Worm (Caenorhabditis elegans) whole organism, young adult: ENCODE data around the gene clec-261.
A peak's percentile ranks its signal among the peaks of the same experiment; 100 is the strongest.

Experiments used
- B0019.2 ChIP-seq: fragments of 200-800 bp; sonication (Bioruptor generic); conservative IDR thresholded peaks from 2 replicates; pipeline ENCODE4 v1.3.6; 2022; ENCODE audit warnings: missing genetic modification reagents, missing genetic modification characterization, missing compliant biosample characterization
- B0336.3 ChIP-seq: fragments of 200-800 bp; sonication (Bioruptor generic); IDR thresholded peaks from 2 replicates; pipeline ENCODE4 v1.3.6; 2022; ENCODE audit warnings: missing genetic modification characterization, missing compliant biosample characterization
- C06A6.2 ChIP-seq: fragments of 200-800 bp; sonication (Bioruptor generic); conservative IDR thresholded peaks from 2 replicates; pipeline ENCODE4 v1.3.6; 2022; ENCODE audit warnings: missing genetic modification characterization, missing compliant biosample characterization
- C17E4.6 ChIP-seq: fragments of 200-800 bp; sonication (Bioruptor generic); IDR thresholded peaks from 2 replicates; pipeline ENCODE4 v1.3.6; 2022; ENCODE audit warnings: missing genetic modification reagents, missing genetic modification characterization, missing compliant biosample characterization
- D2030.7 ChIP-seq: fragments of 200-800 bp; sonication (Bioruptor generic); IDR thresholded peaks from 2 replicates; pipeline ENCODE4 v1.3.6; 2022; ENCODE audit warnings: missing genetic modification reagents, missing genetic modification characterization, missing compliant biosample characterization
- F23B12.7 ChIP-seq: sonication (generic microtip); optimal IDR thresholded peaks from 2 replicates; lab custom pipeline; 2017; ENCODE audit warnings: missing genetic modification characterization, mild to moderate bottlenecking, missing compliant biosample characterization, antibody characterized with exemption, moderate library complexity; ENCODE audit not compliant: insufficient read depth
- F33H1.4 ChIP-seq: fragments of 200-800 bp; sonication (Bioruptor generic); IDR thresholded peaks from 2 replicates; pipeline ENCODE4 v1.3.6; 2022; ENCODE audit warnings: missing genetic modification reagents, missing genetic modification characterization, missing compliant biosample characterization
- Y79H2A.3 ChIP-seq: fragments of 200-800 bp; sonication (Bioruptor generic); conservative IDR thresholded peaks from 2 replicates; pipeline ENCODE4 v1.3.6; 2022; ENCODE audit warnings: missing genetic modification reagents, missing genetic modification characterization, missing compliant biosample characterization
- Y95B8A.8 ChIP-seq: fragments of 200-800 bp; sonication (Bioruptor generic); IDR thresholded peaks from 2 replicates; pipeline ENCODE4 v1.3.6; 2022; ENCODE audit warnings: missing genetic modification reagents, missing genetic modification characterization, missing compliant biosample characterization
- aptf-3 ChIP-seq: fragments of 200-800 bp; sonication (Bioruptor generic); IDR thresholded peaks from 2 replicates; pipeline ENCODE4 v1.3.6; 2022; ENCODE audit warnings: missing genetic modification characterization, missing compliant biosample characterization
- atf-7 ChIP-seq: sonication (generic microtip); optimal IDR thresholded peaks from 2 replicates; lab custom pipeline; 2017; ENCODE audit warnings: mild to moderate bottlenecking, missing genetic modification characterization, missing compliant biosample characterization
- athp-1 ChIP-seq: sonication (generic microtip); optimal IDR thresholded peaks from 2 replicates; lab custom pipeline; 2017; ENCODE audit warnings: mild to moderate bottlenecking, missing genetic modification characterization, missing compliant biosample characterization
- attf-6 ChIP-seq: fragments of 200-800 bp; sonication (Bioruptor generic); IDR thresholded peaks from 2 replicates; pipeline ENCODE4 v1.3.6; 2022; ENCODE audit warnings: missing genetic modification reagents, missing genetic modification characterization, missing compliant biosample characterization
- cebp-2 ChIP-seq: fragments of 200-800 bp; sonication (Bioruptor generic); IDR thresholded peaks from 2 replicates; pipeline ENCODE4 v1.3.6; 2022; ENCODE audit warnings: missing genetic modification characterization, missing compliant biosample characterization
- ceh-100 ChIP-seq: fragments of 200-800 bp; sonication (Bioruptor generic); IDR thresholded peaks from 2 replicates; pipeline ENCODE4 v1.3.6; 2022; ENCODE audit warnings: missing genetic modification reagents, missing genetic modification characterization, missing compliant biosample characterization
- ceh-27 ChIP-seq: fragments of 200-800 bp; sonication (Bioruptor generic); optimal IDR thresholded peaks from 2 replicates; lab custom pipeline; 2018; ENCODE audit warnings: mild to moderate bottlenecking, missing genetic modification characterization, moderate library complexity, missing compliant biosample characterization
- ceh-40 ChIP-seq: fragments of 200-800 bp; sonication (Bioruptor generic); IDR thresholded peaks from 2 replicates; pipeline ENCODE4 v1.3.6; 2022; ENCODE audit warnings: missing genetic modification characterization, missing compliant biosample characterization
- ceh-79 ChIP-seq: sonication (generic microtip); optimal IDR thresholded peaks from 2 replicates; lab custom pipeline; 2017; ENCODE audit warnings: mild to moderate bottlenecking, missing genetic modification characterization, missing compliant biosample characterization
- chd-7 ChIP-seq: sonication (generic microtip); optimal IDR thresholded peaks from 2 replicates; lab custom pipeline; 2016; ENCODE audit warnings: mild to moderate bottlenecking, missing genetic modification characterization, moderate library complexity, missing compliant biosample characterization
- dox-1 ChIP-seq: fragments of 200-800 bp; sonication (Bioruptor generic); IDR thresholded peaks from 2 replicates; pipeline ENCODE4 v1.3.6; 2022; ENCODE audit warnings: missing genetic modification reagents, missing genetic modification characterization, missing compliant biosample characterization
- dpl-1 ChIP-seq: fragments of 150-350 bp; optimal IDR thresholded peaks from 2 replicates; lab custom pipeline; 2014; ENCODE audit warnings: missing biosample characterization, missing genetic modification reagents, missing genetic modification characterization
- gei-17 ChIP-seq: fragments of 200-800 bp; sonication (Bioruptor generic); optimal IDR thresholded peaks from 2 replicates; lab custom pipeline; 2018; ENCODE audit warnings: mild to moderate bottlenecking, missing genetic modification characterization, missing compliant biosample characterization
- hlh-12 ChIP-seq: sonication (generic microtip); optimal IDR thresholded peaks from 2 replicates; lab custom pipeline; 2016; ENCODE audit warnings: missing genetic modification characterization, missing compliant biosample characterization
- hsf-1 ChIP-seq: fragments of 200-800 bp; sonication (Bioruptor generic); IDR thresholded peaks from 2 replicates; pipeline ENCODE4 v1.3.6; 2022; ENCODE audit warnings: missing genetic modification reagents, missing genetic modification characterization, missing compliant biosample characterization
- lag-1 ChIP-seq: fragments of 200-800 bp; sonication (Bioruptor generic); IDR thresholded peaks from 2 replicates; pipeline ENCODE4 v1.3.6; 2022; ENCODE audit warnings: missing genetic modification reagents, missing genetic modification characterization, missing compliant biosample characterization
- lin-26 ChIP-seq: fragments of 200-800 bp; sonication (Bioruptor generic); IDR thresholded peaks from 2 replicates; pipeline ENCODE4 v1.3.6; 2022; ENCODE audit warnings: missing genetic modification reagents, missing genetic modification characterization, missing compliant biosample characterization
- lin-54 ChIP-seq: fragments of 200-800 bp; sonication (Bioruptor generic); optimal IDR thresholded peaks from 2 replicates; lab custom pipeline; 2018; ENCODE audit warnings: mild to moderate bottlenecking, missing genetic modification characterization, missing compliant biosample characterization
- lsl-1 ChIP-seq: fragments of 200-800 bp; sonication (Bioruptor generic); optimal IDR thresholded peaks from 2 replicates; lab custom pipeline; 2018; ENCODE audit warnings: mild to moderate bottlenecking, missing genetic modification characterization, moderate library complexity, missing compliant biosample characterization
- madf-10 ChIP-seq: sonication (generic microtip); optimal IDR thresholded peaks from 2 replicates; lab custom pipeline; 2016; ENCODE audit warnings: mild to moderate bottlenecking, missing genetic modification characterization, missing compliant biosample characterization
- madf-3 ChIP-seq: fragments of 200-800 bp; sonication (Bioruptor generic); IDR thresholded peaks from 2 replicates; pipeline ENCODE4 v1.3.6; 2022; ENCODE audit warnings: missing genetic modification reagents, missing genetic modification characterization, missing compliant biosample characterization
- mel-28 ChIP-seq: sonication (generic microtip); optimal IDR thresholded peaks from 2 replicates; lab custom pipeline; 2016; ENCODE audit warnings: borderline replicate concordance, mild to moderate bottlenecking, missing genetic modification characterization, missing compliant biosample characterization
- mxl-1 ChIP-seq: sonication (generic microtip); optimal IDR thresholded peaks from 2 replicates; lab custom pipeline; 2016; ENCODE audit warnings: missing genetic modification characterization, missing compliant biosample characterization
- nfya-2 ChIP-seq: fragments of 200-800 bp; sonication (Bioruptor generic); IDR thresholded peaks from 2 replicates; pipeline ENCODE4 v1.3.6; 2022; ENCODE audit warnings: missing genetic modification reagents, missing genetic modification characterization, missing compliant biosample characterization
- nfyb-1 ChIP-seq: fragments of 200-800 bp; sonication (Bioruptor generic); IDR thresholded peaks from 2 replicates; pipeline ENCODE4 v1.3.6; 2022; ENCODE audit warnings: missing genetic modification reagents, missing genetic modification characterization, missing compliant biosample characterization
- nhr-27 ChIP-seq: fragments of 200-800 bp; sonication (Bioruptor generic); optimal IDR thresholded peaks from 2 replicates; lab custom pipeline; 2018; ENCODE audit warnings: mild to moderate bottlenecking, missing genetic modification characterization, moderate library complexity, missing compliant biosample characterization
- nhr-90 ChIP-seq: sonication (generic microtip); optimal IDR thresholded peaks from 2 replicates; lab custom pipeline; 2016; ENCODE audit warnings: missing genotype, mild to moderate bottlenecking, missing genetic modification characterization, missing compliant biosample characterization
- rcor-1 ChIP-seq: fragments of 200-800 bp; sonication (Bioruptor generic); IDR thresholded peaks from 2 replicates; pipeline ENCODE4 v1.3.6; 2022; ENCODE audit warnings: missing genetic modification reagents, missing genetic modification characterization, missing compliant biosample characterization
- sea-2 ChIP-seq: fragments of 200-800 bp; sonication (Bioruptor generic); IDR thresholded peaks from 2 replicates; pipeline ENCODE4 v1.3.6; 2022; ENCODE audit warnings: missing genetic modification characterization, missing compliant biosample characterization
- snpc-4 ChIP-seq, 5 experiments: fragments of 150-350 bp in 1 of 5; sonication (generic microtip) in 4 of 5; optimal IDR thresholded peaks; 2 replicates each; lab custom pipeline; 2014 to 2018; ENCODE audit warnings: missing genetic modification characterization in 5 of 5, missing biosample characterization in 3 of 5, antibody characterized with exemption in 2 of 5, mild to moderate bottlenecking in 2 of 5, missing compliant biosample characterization in 2 of 5, missing genotype in 2 of 5, moderate library complexity in 2 of 5, missing genetic modification reagents in 1 of 5
- somi-1 ChIP-seq: fragments of 200-800 bp; sonication (Bioruptor generic); optimal IDR thresholded peaks from 2 replicates; lab custom pipeline; 2018; ENCODE audit warnings: mild to moderate bottlenecking, missing genetic modification characterization, missing compliant biosample characterization
- tbp1 ChIP-seq: fragments of 200-800 bp; sonication (Bioruptor generic); optimal IDR thresholded peaks from 2 replicates; lab custom pipeline; 2018; ENCODE audit warnings: mild to moderate bottlenecking, missing genetic modification characterization, missing compliant biosample characterization
- tbx-9 ChIP-seq: sonication (generic microtip); optimal IDR thresholded peaks from 2 replicates; lab custom pipeline; 2016; ENCODE audit warnings: borderline replicate concordance, missing genetic modification characterization, inconsistent platforms, missing compliant biosample characterization
- tlf-1 ChIP-seq: fragments of 200-800 bp; sonication (Bioruptor generic); optimal IDR thresholded peaks from 2 replicates; lab custom pipeline; 2018; ENCODE audit warnings: mild to moderate bottlenecking, missing genetic modification characterization, missing compliant biosample characterization
- xnd-1 ChIP-seq: sonication (generic microtip); optimal IDR thresholded peaks from 2 replicates; lab custom pipeline; 2016; ENCODE audit warnings: missing genotype, missing genetic modification reagents, missing genetic modification characterization, missing compliant biosample characterization
- ztf-22 ChIP-seq: fragments of 200-800 bp; sonication (Bioruptor generic); optimal IDR thresholded peaks from 2 replicates; lab custom pipeline; 2018; ENCODE audit warnings: mild to moderate bottlenecking, missing genetic modification characterization, moderate library complexity, missing compliant biosample characterization
- ztf-25 ChIP-seq: fragments of 200-800 bp; sonication (Bioruptor generic); IDR thresholded peaks from 2 replicates; pipeline ENCODE4 v1.3.6; 2022; ENCODE audit warnings: missing genetic modification reagents, missing genetic modification characterization, missing compliant biosample characterization
- ztf-26 ChIP-seq: sonication (generic microtip); optimal IDR thresholded peaks from 2 replicates; lab custom pipeline; 2017; ENCODE audit warnings: missing genetic modification characterization, missing compliant biosample characterization
- ztf-3 ChIP-seq: fragments of 200-800 bp; sonication (Bioruptor generic); optimal IDR thresholded peaks from 2 replicates; lab custom pipeline; 2018; ENCODE audit warnings: mild to moderate bottlenecking, missing genetic modification characterization, missing compliant biosample characterization

The clec-261 gene

ce11 chrV:20269661-20270137 is 24.6 kb downstream of the clec-261 start, which contains the start of the genes prmt-1 and cdkr-3 (continued):
- TF ChIP-seq mel-28 (tag; lab: Kevin White, UChicago) (no peak), gei-17 (GFP tag; lab: Kevin White, UChicago) (no peak), lin-54 (GFP tag; lab: Kevin White, UChicago) (peak; percentile 19), nfya-2 (GFP tag; lab: Robert Waterston, UW) (no peak), somi-1 (no peak), tbp1 (GFP tag; lab: Kevin White, UChicago) (no peak), snpc-4 (GFP tag; optimal IDR thresholded peaks at IDR 0.05; lab: Kevin White, UChicago) (no peak), snpc-4 (tag; optimal IDR thresholded peaks at IDR 0.05; lab: Kevin White, UChicago) (no peak), B0019.2 (no peak), F33H1.4 (peak; percentile 83), ztf-3 (GFP tag; lab: Kevin White, UChicago) (no peak), B0336.3 (GFP tag; lab: Robert Waterston, UW) (no peak), C06A6.2 (no peak), ceh-27 (GFP tag; lab: Kevin White, UChicago) (no peak), tlf-1 (GFP tag; lab: Kevin White, UChicago) (no peak), aptf-3 (GFP tag; lab: Robert Waterston, UW) (no peak), attf-6 (no peak), chd-7 (tag; lab: Kevin White, UChicago) (no peak), lsl-1 (GFP tag; lab: Kevin White, UChicago) (peak; percentile 8), hlh-12 (tag; lab: Kevin White, UChicago) (no peak), dpl-1 (no peak), ceh-79 (tag; lab: Kevin White, UChicago) (no peak), nhr-27 (tag; lab: Kevin White, UChicago) (no peak), ztf-22 (GFP tag; lab: Kevin White, UChicago) (no peak), sea-2 (GFP tag; lab: Robert Waterston, UW) (no peak), rcor-1 (GFP tag; lab: Robert Waterston, UW) (no peak), lag-1 (GFP tag; lab: Robert Waterston, UW) (no peak), D2030.7 (peak; percentile 12; the same call in 1 of the 2 replicates), nhr-90 (tag; lab: Kevin White, UChicago) (no peak), tbx-9 (tag; lab: Kevin White, UChicago) (no peak), madf-10 (no peak), F23B12.7 (peak; percentile 77)

- no peak for TF ChIP-seq xnd-1 (tag; lab: Kevin White, UChicago)
- TF ChIP-seq ztf-26 (tag; lab: Kevin White, UChicago) = no peak
- peak; percentile 37; the same call in 1 of the 2 replicates for TF ChIP-seq lin-26
- TF ChIP-seq athp-1 (tag; lab: Kevin White, UChicago) = peak; percentile 79
- TF ChIP-seq ceh-79 (tag; lab: Kevin White, UChicago) = peak; percentile 15
- no peak for TF ChIP-seq B0019.2
- peak; percentile 61; the same call in 1 of the 2 replicates for TF ChIP-seq nfyb-1
- no peak for TF ChIP-seq mxl-1 (tag; lab: Kevin White, UChicago)
- TF ChIP-seq cebp-2 (GFP tag; lab: Robert Waterston, UW) = 0 out of 2 replicates have a peak, but pooled peaks have one; percentile 40
- TF ChIP-seq tbx-9 (tag; lab: Kevin White, UChicago) = no peak
- TF ChIP-seq chd-7 (tag; lab: Kevin White, UChicago) = peak; percentile 41
- TF ChIP-seq ztf-25 (GFP tag; lab: Robert Waterston, UW) = 0 out of 2 replicates have a peak, but pooled peaks have one; percentile 44
- TF ChIP-seq hsf-1 (GFP tag; lab: Robert Waterston, UW) = peak; percentile 41; the same call in 1 of the 2 replicates
- TF ChIP-seq atf-7 (tag; lab: Kevin White, UChicago) = peak; percentile 15
- peak; percentile 36; the same call in 1 of the 2 replicates for TF ChIP-seq ceh-100 (GFP tag; lab: Robert Waterston, UW)
- 0 out of 2 replicates have a peak, but pooled peaks have one; percentile 36 for TF ChIP-seq C17E4.6 (GFP tag; lab: Robert Waterston, UW)
- TF ChIP-seq ceh-40 = no peak
- peak; percentile 62; the same call in 1 of the 2 replicates for TF ChIP-seq attf-6
- peak; percentile 79 for TF ChIP-seq madf-3
- 0 out of 2 replicates have a peak, but pooled peaks have one; percentile 54 for TF ChIP-seq Y79H2A.3 (GFP tag; lab: Robert Waterston, UW)
- 0 out of 2 replicates have a peak, but pooled peaks have one; percentile 15 for TF ChIP-seq dox-1 (GFP tag; lab: Robert Waterston, UW)
- TF ChIP-seq Y95B8A.8 (GFP tag; lab: Robert Waterston, UW) = 0 out of 2 replicates have a peak, but pooled peaks have one; percentile 22
Measured at ce11 chrV:20266992-20267391, 27.3 kb downstream of the clec-261 start, which contains the start of gene mdt-17. mdt-17 (minus strand) TSS chrV:20267247.
